Worm (Caenorhabditis elegans): ENCODE results near the gene C06C6.8.

ce11 chrV:16000433-16000832, 3.5 kb downstream of the C06C6.8 start, which contains the start of gene nhr-50:
- no peak for TF ChIP-seq pes-1 (GFP tag; IDR thresholded peaks at IDR 0.05)
- no peak for TF ChIP-seq ama-1 (optimal IDR thresholded peaks at IDR 0.05)
- TF ChIP-seq hnd-1 (tag; optimal IDR thresholded peaks at IDR 0.05), result no peak
- no peak for TF ChIP-seq B0310.2 (tag; optimal IDR thresholded peaks at IDR 0.05)
- TF ChIP-seq flt-1 (GFP tag; IDR thresholded peaks at IDR 0.05), result no peak
- no peak for TF ChIP-seq aly-1 (tag; optimal IDR thresholded peaks at IDR 0.05)
- TF ChIP-seq hmg-4 (GFP tag; optimal IDR thresholded peaks at IDR 0.05), result no peak
- TF ChIP-seq F13C5.2 (tag; optimal IDR thresholded peaks at IDR 0.05), result no peak
- TF ChIP-seq tra-4 (tag; optimal IDR thresholded peaks at IDR 0.05), result no peak
- TF ChIP-seq sea-1 (GFP tag; conservative IDR thresholded peaks at IDR 0.05), result no peak
